Worm (Caenorhabditis elegans) whole organism, L1 larva: ENCODE measurements around the gene fbxl-4.
A peak's percentile ranks its signal among the peaks of the same experiment; 100 is the strongest.

Experiments used
- C16A3.4 ChIP-seq: fragments of 150-350 bp; optimal IDR thresholded peaks from 2 replicates; lab custom pipeline; 2014; ENCODE audit warnings: missing biosample characterization, missing genetic modification characterization
- Y116A8C.19 ChIP-seq: sonication (generic microtip); optimal IDR thresholded peaks from 2 replicates; lab custom pipeline; 2016; ENCODE audit warnings: missing compliant biosample characterization, missing genetic modification characterization, borderline replicate concordance
- alr-1 ChIP-seq: fragments of 200-800 bp; sonication (Bioruptor generic); optimal IDR thresholded peaks from 2 replicates; lab custom pipeline; 2018; ENCODE audit warnings: borderline replicate concordance, mild to moderate bottlenecking, missing genetic modification characterization, missing compliant biosample characterization
- ama-1 ChIP-seq: fragments of 150-350 bp; optimal IDR thresholded peaks from 2 replicates; lab custom pipeline; 2014
- blmp-1 ChIP-seq: fragments of 150-350 bp; optimal IDR thresholded peaks from 2 replicates; lab custom pipeline; 2014; ENCODE audit warnings: missing biosample characterization, missing genetic modification characterization
- ceh-63 ChIP-seq: fragments of 200-800 bp; sonication (Bioruptor generic); optimal IDR thresholded peaks from 2 replicates; lab custom pipeline; 2018; ENCODE audit warnings: mild to moderate bottlenecking, missing genetic modification characterization, missing compliant biosample characterization
- ceh-82 ChIP-seq, 3 experiments: fragments of 150-350 bp in 1 of 3; sonication (generic microtip) in 2 of 3; optimal IDR thresholded peaks; 2 replicates each; lab custom pipeline; 2014 to 2017; ENCODE audit warnings: missing biosample characterization in 3 of 3, missing genetic modification characterization in 3 of 3
- ceh-88 ChIP-seq: fragments of 200-800 bp; sonication (Bioruptor generic); IDR thresholded peaks from 2 replicates; pipeline ENCODE4 v1.3.6; 2022; ENCODE audit warnings: missing genetic modification characterization, missing compliant biosample characterization
- dpl-1 ChIP-seq, 3 experiments: fragments of 150-350 bp in 2 of 3; sonication (generic microtip) in 1 of 3; optimal IDR thresholded peaks; 2 replicates each; lab custom pipeline; 2014 to 2017; ENCODE audit warnings: missing biosample characterization in 3 of 3, missing genetic modification characterization in 3 of 3, missing genetic modification reagents in 3 of 3
- dsc-1 ChIP-seq: sonication (generic microtip); optimal IDR thresholded peaks from 2 replicates; lab custom pipeline; 2016; ENCODE audit warnings: mild to moderate bottlenecking, missing genetic modification characterization, missing compliant biosample characterization
- efl-1 ChIP-seq, 4 experiments: fragments of 150-350 bp; optimal IDR thresholded peaks in 3 of 4; peaks in 1 of 4; 1 replicate in 1 of 4; 2 replicates in 3 of 4; lab custom pipeline; 2014; ENCODE audit warnings: missing biosample characterization in 2 of 4, missing genetic modification characterization in 2 of 4, missing genetic modification reagents in 2 of 4
- elt-2 ChIP-seq: sonication (generic microtip); optimal IDR thresholded peaks from 2 replicates; lab custom pipeline; 2016; ENCODE audit warnings: missing genetic modification characterization, mild to moderate bottlenecking, inconsistent platforms, missing compliant biosample characterization, missing genetic modification reagents
- fkh-10 ChIP-seq: sonication (generic microtip); optimal IDR thresholded peaks from 2 replicates; lab custom pipeline; 2017; ENCODE audit warnings: missing biosample characterization, missing genetic modification reagents, missing genetic modification characterization
- fos-1 ChIP-seq: fragments of 150-350 bp; optimal IDR thresholded peaks from 2 replicates; lab custom pipeline; 2014; ENCODE audit warnings: missing biosample characterization, missing genetic modification characterization
- grh-1 ChIP-seq: fragments of 200-800 bp; sonication (Bioruptor generic); IDR thresholded peaks from 2 replicates; pipeline ENCODE4 v1.3.6; 2022; ENCODE audit warnings: missing genetic modification reagents, missing genetic modification characterization, missing compliant biosample characterization
- irx-1 ChIP-seq: sonication (generic microtip); optimal IDR thresholded peaks from 2 replicates; lab custom pipeline; 2016; ENCODE audit warnings: missing genetic modification characterization, missing compliant biosample characterization
- jun-1 ChIP-seq: fragments of 150-350 bp; optimal IDR thresholded peaks from 2 replicates; lab custom pipeline; 2014; ENCODE audit warnings: missing biosample characterization, missing genetic modification reagents, missing genetic modification characterization
- lin-13 ChIP-seq: fragments of 150-350 bp; optimal IDR thresholded peaks from 2 replicates; lab custom pipeline; 2014; ENCODE audit warnings: missing biosample characterization, missing genetic modification reagents, missing genetic modification characterization
- lin-14 ChIP-seq: fragments of 200-800 bp; sonication (Bioruptor generic); optimal IDR thresholded peaks from 2 replicates; lab custom pipeline; 2018; ENCODE audit warnings: mild to moderate bottlenecking, missing genetic modification characterization, moderate library complexity, missing compliant biosample characterization
- lin-15B ChIP-seq: fragments of 150-350 bp; sonication (generic microtip); optimal IDR thresholded peaks from 3 replicates; lab custom pipeline; 2014; ENCODE audit warnings: missing biosample characterization, missing genetic modification characterization
- mef-2 ChIP-seq: fragments of 150-350 bp; optimal IDR thresholded peaks from 2 replicates; lab custom pipeline; 2014; ENCODE audit warnings: missing biosample characterization, missing genetic modification characterization
- nhr-19 ChIP-seq: fragments of 200-800 bp; sonication (Bioruptor generic); conservative IDR thresholded peaks from 2 replicates; pipeline ENCODE4 v1.3.6; 2022; ENCODE audit warnings: missing genetic modification characterization, missing compliant biosample characterization
- nhr-237 ChIP-seq: fragments of 150-350 bp; optimal IDR thresholded peaks from 2 replicates; lab custom pipeline; 2014; ENCODE audit warnings: missing biosample characterization, missing genetic modification characterization
- nhr-71 ChIP-seq: sonication (generic microtip); optimal IDR thresholded peaks from 2 replicates; lab custom pipeline; 2016; ENCODE audit warnings: mild to moderate bottlenecking, missing genetic modification characterization, moderate library complexity, missing compliant biosample characterization
- nhr-84 ChIP-seq: sonication (generic microtip); optimal IDR thresholded peaks from 2 replicates; lab custom pipeline; 2017; ENCODE audit warnings: missing biosample characterization, missing genetic modification characterization
- nhr-85 ChIP-seq: sonication (generic microtip); peaks from one replicate; lab custom pipeline; 2016; ENCODE audit warnings: missing genetic modification characterization, inconsistent platforms, missing compliant biosample characterization
- pag-3 ChIP-seq: sonication (generic microtip); optimal IDR thresholded peaks from 2 replicates; lab custom pipeline; 2017; ENCODE audit warnings: missing genetic modification characterization, mild to moderate bottlenecking, missing compliant biosample characterization, antibody characterized with exemption, borderline replicate concordance; ENCODE audit not compliant: insufficient read depth
- pax-3 ChIP-seq: fragments of 200-800 bp; sonication (Bioruptor generic); optimal IDR thresholded peaks from 2 replicates; lab custom pipeline; 2018; ENCODE audit warnings: mild to moderate bottlenecking, missing genetic modification characterization, moderate library complexity, missing compliant biosample characterization
- pqm-1 ChIP-seq: sonication (generic microtip); optimal IDR thresholded peaks from 3 replicates; lab custom pipeline; 2017; ENCODE audit warnings: missing biosample characterization, missing genetic modification characterization
- rnt-1 ChIP-seq: sonication (generic microtip); optimal IDR thresholded peaks from 2 replicates; lab custom pipeline; 2016; ENCODE audit warnings: mild to moderate bottlenecking, missing genetic modification characterization, moderate library complexity, missing compliant biosample characterization
- snu-23 ChIP-seq: sonication (generic microtip); optimal IDR thresholded peaks from 2 replicates; lab custom pipeline; 2016; ENCODE audit warnings: missing genetic modification characterization, missing compliant biosample characterization
- sptf-1 ChIP-seq: fragments of 150-350 bp; optimal IDR thresholded peaks from 2 replicates; lab custom pipeline; 2014; ENCODE audit warnings: missing biosample characterization, missing genetic modification characterization
- sup-37 ChIP-seq: fragments of 200-800 bp; sonication (Bioruptor generic); optimal IDR thresholded peaks from 2 replicates; lab custom pipeline; 2018; ENCODE audit warnings: mild to moderate bottlenecking, missing genetic modification characterization, missing compliant biosample characterization
- swsn-7 ChIP-seq: sonication (generic microtip); optimal IDR thresholded peaks from 2 replicates; lab custom pipeline; 2016; ENCODE audit warnings: missing genetic modification characterization, missing compliant biosample characterization
- tlp-1 ChIP-seq: fragments of 150-350 bp; optimal IDR thresholded peaks from 2 replicates; lab custom pipeline; 2014; ENCODE audit warnings: missing biosample characterization, missing genetic modification characterization
- unc-62 ChIP-seq: fragments of 150-350 bp; optimal IDR thresholded peaks from 2 replicates; lab custom pipeline; 2014; ENCODE audit warnings: missing biosample characterization, missing genetic modification reagents, missing genetic modification characterization
- unc-98 ChIP-seq: fragments of 200-800 bp; sonication (Bioruptor generic); IDR thresholded peaks from 2 replicates; pipeline ENCODE4 v1.3.6; 2022; ENCODE audit warnings: missing genetic modification characterization, missing compliant biosample characterization
- vab-15 ChIP-seq: sonication (generic microtip); optimal IDR thresholded peaks from 2 replicates; lab custom pipeline; 2017; ENCODE audit warnings: missing genotype, mild to moderate bottlenecking, missing genetic modification characterization, missing compliant biosample characterization
- zag-1 ChIP-seq: fragments of 150-350 bp; optimal IDR thresholded peaks from 2 replicates; lab custom pipeline; 2014; ENCODE audit warnings: missing biosample characterization, missing genetic modification characterization
- ztf-11 ChIP-seq, 2 experiments: sonication (generic microtip); optimal IDR thresholded peaks; 2 replicates each; lab custom pipeline; 2016 to 2017; ENCODE audit warnings: missing genetic modification characterization in 2 of 2, missing biosample characterization in 1 of 2, missing compliant biosample characterization in 1 of 2
- ztf-4 ChIP-seq: fragments of 150-350 bp; optimal IDR thresholded peaks from 2 replicates; lab custom pipeline; 2014; ENCODE audit warnings: missing biosample characterization, missing genetic modification characterization

The fbxl-4 gene

DNA sequence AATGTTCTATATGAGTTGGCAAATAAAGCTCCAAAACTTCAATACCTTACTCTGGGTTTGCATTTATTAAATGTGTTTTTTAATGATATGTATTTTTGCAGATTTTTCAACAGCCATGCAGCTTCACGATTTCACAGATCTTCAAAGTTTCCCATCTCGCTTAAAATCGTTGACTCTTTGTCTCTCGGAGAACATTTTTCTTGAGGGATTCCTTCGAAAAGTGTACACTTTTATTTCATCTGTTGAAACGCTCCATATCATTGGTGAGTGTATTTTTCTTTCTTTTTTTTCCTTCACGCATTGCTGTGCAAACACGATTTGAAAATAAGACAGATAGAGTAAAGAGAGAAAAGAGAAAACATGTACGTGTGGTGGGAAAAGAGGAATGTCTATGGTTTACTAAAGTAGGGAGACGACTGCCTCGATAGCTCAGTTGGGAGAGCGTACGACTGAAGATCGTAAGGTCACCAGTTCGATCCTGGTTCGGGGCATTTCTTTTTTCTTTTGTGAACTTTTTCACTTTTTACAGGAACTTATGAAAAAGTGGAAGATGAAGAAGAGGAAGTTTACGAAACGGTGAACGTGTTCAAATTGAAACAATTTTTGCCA, 4.7 kb downstream of the fbxl-4 start (continued):
- no peak for TF ChIP-seq dpl-1 (GFP tag; optimal IDR thresholded peaks at IDR 0.05; lab: Kevin White, UChicago)
- peak; percentile 58 for TF ChIP-seq irx-1
- TF ChIP-seq pqm-1 (tag; lab: Kevin White, UChicago), result no peak
- no peak for TF ChIP-seq vab-15
- TF ChIP-seq Y116A8C.19 (tag; lab: Kevin White, UChicago), result no peak
- TF ChIP-seq fos-1, result peak; percentile 44
- TF ChIP-seq alr-1 (tag; lab: Kevin White, UChicago), result no peak
- TF ChIP-seq pax-3 (tag; lab: Kevin White, UChicago), result no peak
- TF ChIP-seq ama-1 (lab: Kevin White, UChicago), result no peak
- no peak for TF ChIP-seq ceh-88 (GFP tag; lab: Robert Waterston, UW)
- TF ChIP-seq lin-13 (GFP tag; lab: Kevin White, UChicago), result no peak
- TF ChIP-seq unc-98, result no peak
- no peak for TF ChIP-seq lin-15B
- TF ChIP-seq nhr-84 (tag; lab: Kevin White, UChicago), result no peak
- TF ChIP-seq fkh-10 (GFP tag; lab: Kevin White, UChicago), result peak; percentile 25
- TF ChIP-seq nhr-85 (tag; lab: Kevin White, UChicago), result peak; percentile 77
- TF ChIP-seq sptf-1 (tag; lab: Kevin White, UChicago), result no peak
- TF ChIP-seq dsc-1 (tag; lab: Kevin White, UChicago), result peak; percentile 79
- peak; percentile 71 for TF ChIP-seq C16A3.4 (tag; lab: Kevin White, UChicago)
- peak; percentile 20 for TF ChIP-seq blmp-1 (tag; lab: Kevin White, UChicago)
- peak; percentile 76 for TF ChIP-seq swsn-7
- TF ChIP-seq unc-62 (GFP tag; lab: Kevin White, UChicago), result no peak
- peak; percentile 33 for TF ChIP-seq elt-2 (tag; lab: Kevin White, UChicago)
- peak; percentile 3 to 21 for TF ChIP-seq efl-1 (optimal IDR thresholded peaks at IDR 0.05; lab: Kevin White, UChicago)
- TF ChIP-seq efl-1 (GFP tag; optimal IDR thresholded peaks at IDR 0.05 in 1 of 2; lab: Kevin White, UChicago), result peak in 1 of 2 experiments; percentile 6
- TF ChIP-seq ztf-11 (tag; optimal IDR thresholded peaks at IDR 0.05; lab: Kevin White, UChicago), result no peak
- TF ChIP-seq mef-2 (tag; lab: Kevin White, UChicago), result no peak
- no peak for TF ChIP-seq zag-1
- peak; percentile 25 for TF ChIP-seq sup-37 (GFP tag; lab: Kevin White, UChicago)
- no peak for TF ChIP-seq tlp-1
- TF ChIP-seq ztf-4, result peak; percentile 9
- TF ChIP-seq ceh-82 (tag; optimal IDR thresholded peaks at IDR 0.05; lab: Kevin White, UChicago), result peak; percentile 43 to 55 (median 50)
- TF ChIP-seq grh-1 (GFP tag; lab: Robert Waterston, UW), result 0 out of 2 replicates have a peak, but pooled peaks have one; percentile 19

DNA sequence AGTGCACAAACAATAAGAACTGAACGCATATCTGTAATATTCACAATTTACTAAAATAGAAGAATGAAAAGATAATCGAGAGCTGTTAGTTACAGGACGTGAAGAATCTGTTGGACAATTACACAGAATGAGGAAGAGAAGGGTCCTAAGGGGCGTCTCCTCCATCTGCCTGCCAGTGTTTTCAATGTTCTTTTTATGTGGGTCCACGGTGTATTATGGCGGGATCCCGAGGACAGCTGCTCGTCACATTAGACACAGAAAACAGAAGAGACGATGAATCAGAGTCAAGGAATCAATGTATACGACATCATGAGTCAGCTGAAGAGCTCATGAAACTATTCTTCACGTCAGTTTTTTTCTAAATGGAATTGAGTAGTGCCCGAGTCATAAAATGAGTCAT, 8.5 kb downstream of the fbxl-4 start, which contains the start of gene ttr-6:
TSS of gene ttr-6 (minus strand) at position 33 of the 400 bp plus-strand sequence.
- TF ChIP-seq pag-3 (tag; lab: Kevin White, UChicago) (peak; percentile 34), ceh-88 (GFP tag; lab: Robert Waterston, UW) (no peak), efl-1 (optimal IDR thresholded peaks at IDR 0.05; lab: Kevin White, UChicago) (no peak), efl-1 (GFP tag; optimal IDR thresholded peaks at IDR 0.05 in 1 of 2; lab: Kevin White, UChicago) (peak in 1 of 2 experiments; percentile 31), lin-13 (GFP tag; lab: Kevin White, UChicago) (no peak), nhr-71 (tag; lab: Kevin White, UChicago) (peak; percentile 42), tlp-1 (no peak), lin-14 (GFP tag; lab: Kevin White, UChicago) (peak; percentile 53), rnt-1 (tag; lab: Kevin White, UChicago) (peak; percentile 69), nhr-19 (peak; percentile 23; the same call in 1 of the 2 replicates), jun-1 (no peak), nhr-85 (tag; lab: Kevin White, UChicago) (no peak), nhr-237 (no peak), snu-23 (GFP tag; lab: Kevin White, UChicago) (peak; percentile 2), ceh-63 (GFP tag; lab: Kevin White, UChicago) (no peak)
